Worm (Caenorhabditis elegans) whole organism, L4 larva: Measurements from ENCODE around the gene skr-16.

Experiments used
- F49E8.2 ChIP-seq: sonication (generic microtip); optimal IDR thresholded peaks from 2 replicates; lab custom pipeline; 2016; ENCODE audit warnings: missing compliant biosample characterization, mild to moderate bottlenecking, missing genetic modification characterization, borderline replicate concordance
- Y75B8A.6 ChIP-seq: fragments of 200-800 bp; sonication (Bioruptor generic); IDR thresholded peaks from 2 replicates; pipeline ENCODE4 v1.3.6; 2022; ENCODE audit warnings: missing genetic modification reagents, missing genetic modification characterization, missing compliant biosample characterization
- ama-1 ChIP-seq: fragments of 150-350 bp; optimal IDR thresholded peaks from 2 replicates; lab custom pipeline; 2014; ENCODE audit warnings: inconsistent platforms, mixed read lengths
- daf-12 ChIP-seq: fragments of 150-350 bp; optimal IDR thresholded peaks from 2 replicates; lab custom pipeline; 2014; ENCODE audit warnings: missing biosample characterization, missing genetic modification reagents, missing genetic modification characterization
- nhr-25 ChIP-seq: sonication (generic microtip); optimal IDR thresholded peaks from 2 replicates; lab custom pipeline; 2017; ENCODE audit warnings: missing genetic modification characterization, mild to moderate bottlenecking, missing compliant biosample characterization, antibody characterized with exemption, moderate library complexity, borderline replicate concordance; ENCODE audit not compliant: insufficient read depth
- nhr-48 ChIP-seq: sonication (generic microtip); optimal IDR thresholded peaks from 2 replicates; lab custom pipeline; 2016; ENCODE audit warnings: mild to moderate bottlenecking, missing genetic modification characterization, missing compliant biosample characterization
- nhr-77 ChIP-seq: fragments of 150-350 bp; optimal IDR thresholded peaks from 2 replicates; lab custom pipeline; 2014; ENCODE audit warnings: missing biosample characterization, missing genetic modification characterization
- pqm-1 ChIP-seq: sonication (generic microtip); optimal IDR thresholded peaks from 2 replicates; lab custom pipeline; 2017; ENCODE audit warnings: missing biosample characterization, missing genetic modification characterization
- unc-62 ChIP-seq, 3 experiments: fragments of 150-350 bp in 1 of 3; sonication (generic microtip); optimal IDR thresholded peaks in 2 of 3; peaks in 1 of 3; 1 replicate in 1 of 3; 2 replicates in 2 of 3; lab custom pipeline; 2014 to 2017; ENCODE audit warnings: missing biosample characterization in 3 of 3, missing genetic modification characterization in 3 of 3, missing genetic modification reagents in 3 of 3, missing genotype in 1 of 3

DNA sequence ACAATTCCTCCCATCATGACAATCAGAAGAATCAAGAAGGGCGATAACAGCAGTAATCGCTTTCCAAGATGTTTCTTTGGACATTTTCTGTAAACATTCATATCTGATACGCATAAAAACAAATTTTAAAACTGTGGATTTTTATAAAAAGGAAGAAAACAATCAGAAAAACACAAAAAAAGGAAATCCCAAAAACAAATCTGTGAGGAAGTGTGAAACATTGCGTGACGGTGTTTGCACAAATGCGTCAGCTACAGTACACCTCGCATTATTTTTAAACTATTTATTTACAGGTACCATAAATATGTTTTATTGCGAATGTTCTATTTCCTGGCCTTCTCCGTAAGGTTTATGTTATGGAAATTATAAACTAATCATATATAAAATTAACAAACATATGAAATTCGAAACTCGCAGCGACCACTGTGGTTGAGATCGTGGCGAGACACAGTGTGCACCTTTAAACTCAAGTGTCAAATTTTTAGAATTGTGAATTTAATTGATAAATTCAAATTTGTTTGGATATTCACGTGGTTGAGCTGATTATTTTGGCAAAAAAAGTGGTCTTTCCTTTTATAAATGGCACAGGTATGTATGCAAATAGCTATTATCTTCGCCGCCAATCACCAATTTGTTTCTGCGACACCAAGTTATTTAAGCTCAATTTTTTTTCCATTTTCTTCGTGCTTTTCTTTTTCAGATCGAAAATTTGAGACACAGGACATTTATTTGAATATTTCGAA, 47.0 kb upstream of the skr-16 start, which contains the start of the genes C34D4.10 and str-48:
- no peak for TF ChIP-seq nhr-48 (tag; lab: Kevin White, UChicago)
- no peak for TF ChIP-seq unc-62 (GFP tag; optimal IDR thresholded peaks at IDR 0.05 in 1 of 2; lab: Kevin White, UChicago)
- TF ChIP-seq unc-62 (tag; optimal IDR thresholded peaks at IDR 0.05; lab: Kevin White, UChicago), result no peak
- no peak for TF ChIP-seq Y75B8A.6
- TF ChIP-seq nhr-25 (tag; lab: Kevin White, UChicago), result no peak
- no peak for TF ChIP-seq daf-12 (tag; lab: Kevin White, UChicago)
- TF ChIP-seq nhr-77 (tag; lab: Kevin White, UChicago), result no peak
- no peak for TF ChIP-seq F49E8.2 (tag; lab: Kevin White, UChicago)
- TF ChIP-seq ama-1 (lab: Kevin White, UChicago), result no peak
- no peak for TF ChIP-seq pqm-1
